Fruit fly (Drosophila melanogaster): ENCODE data around the gene CG17104.
A peak's percentile ranks its signal among the peaks of the same experiment; 100 is the strongest.

Gene CG17104

dm6 chr2L:10647720-10648349 is 29.2 kb upstream of the CG17104 start:
- TF ChIP-seq CG9948 (tag; optimal IDR thresholded peaks at IDR 0.05) (no peak), Snoo (tag; optimal IDR thresholded peaks at IDR 0.05) (no peak), CG32121 (GFP tag; IDR thresholded peaks at IDR 0.05) (no peak), CG10348 (GFP tag; IDR thresholded peaks at IDR 0.05) (no peak), CG8301 (tag; optimal IDR thresholded peaks at IDR 0.05) (no peak), Pif1B (GFP tag; optimal IDR thresholded peaks at IDR 0.05) (no peak), fd96Ca (GFP tag; IDR thresholded peaks at IDR 0.05) (no peak), rn (GFP tag; IDR thresholded peaks at IDR 0.05) (no peak), CG4496 (GFP tag; IDR thresholded peaks at IDR 0.05) (no peak), Pif1A (GFP tag; optimal IDR thresholded peaks at IDR 0.05) (no peak), D1 (tag; optimal IDR thresholded peaks at IDR 0.05) (no peak), CG8159 (tag; optimal IDR thresholded peaks at IDR 0.05) (no peak), CG15710 (tag; optimal IDR thresholded peaks at IDR 0.05) (no peak), CG17806 (tag; optimal IDR thresholded peaks at IDR 0.05) (no peak)

dm6 chr2L:10651313-10651712 is 25.7 kb upstream of the CG17104 start, which contains the start of gene dbf:
Gene dbf, plus strand, starts transcription at chr2L:10651613.
- TF ChIP-seq EcR (GFP tag; optimal IDR thresholded peaks at IDR 0.05) (no peak), Pif1B (GFP tag; optimal IDR thresholded peaks at IDR 0.05) (no peak), rn (GFP tag; IDR thresholded peaks at IDR 0.05) (no peak), CG9948 (tag; optimal IDR thresholded peaks at IDR 0.05) (no peak), CG34367 (tag; optimal IDR thresholded peaks at IDR 0.05) (no peak), CG14655 (GFP tag; optimal IDR thresholded peaks at IDR 0.05) (no peak), CG8301 (tag; optimal IDR thresholded peaks at IDR 0.05) (no peak), Ets98B (GFP tag; IDR thresholded peaks at IDR 0.05) (no peak), Snoo (tag; optimal IDR thresholded peaks at IDR 0.05) (no peak), CG12605 (GFP tag; IDR thresholded peaks at IDR 0.05) (no peak), D1 (tag; optimal IDR thresholded peaks at IDR 0.05) (no peak), Pif1A (GFP tag; optimal IDR thresholded peaks at IDR 0.05) (no peak), CG15710 (tag; optimal IDR thresholded peaks at IDR 0.05) (no peak)

- no peak for TF ChIP-seq CG14655 (GFP tag; optimal IDR thresholded peaks at IDR 0.05)
- TF ChIP-seq CG34367 (tag; optimal IDR thresholded peaks at IDR 0.05), result no peak
- TF ChIP-seq CG10348 (GFP tag; IDR thresholded peaks at IDR 0.05), result no peak
- TF ChIP-seq CG32121 (GFP tag; IDR thresholded peaks at IDR 0.05), result no peak
- TF ChIP-seq fd96Ca (GFP tag; IDR thresholded peaks at IDR 0.05), result no peak
- TF ChIP-seq EcR (GFP tag; optimal IDR thresholded peaks at IDR 0.05), result no peak
- TF ChIP-seq Pif1A (GFP tag; optimal IDR thresholded peaks at IDR 0.05), result no peak
- no peak for TF ChIP-seq CG8301 (tag; optimal IDR thresholded peaks at IDR 0.05)
- no peak for TF ChIP-seq CG12605 (GFP tag; IDR thresholded peaks at IDR 0.05)
- TF ChIP-seq Snoo (tag; optimal IDR thresholded peaks at IDR 0.05), result no peak
- no peak for TF ChIP-seq CG13204 (GFP tag; optimal IDR thresholded peaks at IDR 0.05)
- no peak for TF ChIP-seq Pif1B (GFP tag; optimal IDR thresholded peaks at IDR 0.05)
- TF ChIP-seq CG9948 (tag; optimal IDR thresholded peaks at IDR 0.05), result no peak
- TF ChIP-seq CG17806 (tag; optimal IDR thresholded peaks at IDR 0.05), result no peak
- TF ChIP-seq CG8159 (tag; optimal IDR thresholded peaks at IDR 0.05), result no peak
- no peak for TF ChIP-seq CG4496 (GFP tag; IDR thresholded peaks at IDR 0.05)
- no peak for TF ChIP-seq gl (tag; optimal IDR thresholded peaks at IDR 0.05)
- no peak for TF ChIP-seq CG15710 (tag; optimal IDR thresholded peaks at IDR 0.05)
These were observed 22.5 kb upstream of the CG17104 start for dm6 chr2L:10654520-10654919.

- no peak for TF ChIP-seq CG13204 (GFP tag; optimal IDR thresholded peaks at IDR 0.05)
- TF ChIP-seq CG32121 (GFP tag; IDR thresholded peaks at IDR 0.05), result no peak
- TF ChIP-seq gl (tag; optimal IDR thresholded peaks at IDR 0.05), result no peak
- no peak for TF ChIP-seq CG8159 (tag; optimal IDR thresholded peaks at IDR 0.05)
- TF ChIP-seq CG17806 (tag; optimal IDR thresholded peaks at IDR 0.05), result no peak
- no peak for TF ChIP-seq fd96Ca (GFP tag; IDR thresholded peaks at IDR 0.05)
- TF ChIP-seq CG8301 (tag; optimal IDR thresholded peaks at IDR 0.05), result no peak
- TF ChIP-seq rn (GFP tag; IDR thresholded peaks at IDR 0.05), result no peak
These were observed 19.0 kb upstream of the CG17104 start, which contains the start of gene CG45690 for dm6 chr2L:10657981-10658380. Gene CG45690, plus strand, starts transcription at chr2L:10658281.

dm6 chr2L:10661490-10662240 is 15.3 kb upstream of the CG17104 start, which contains the start of gene CG31871:
Gene CG31871, plus strand, starts transcription at chr2L:10662081.
- TF ChIP-seq CG4496 (GFP tag; IDR thresholded peaks at IDR 0.05), result peak; percentile 82
- TF ChIP-seq EcR (GFP tag; optimal IDR thresholded peaks at IDR 0.05), result no peak
- TF ChIP-seq Pif1A (GFP tag; optimal IDR thresholded peaks at IDR 0.05), result no peak
- peak; percentile 65 for TF ChIP-seq CG34367 (tag; optimal IDR thresholded peaks at IDR 0.05)
- peak; percentile 52; the same call in 1 of the 2 replicates for TF ChIP-seq CG10348 (GFP tag; IDR thresholded peaks at IDR 0.05)
- TF ChIP-seq fd96Ca (GFP tag; IDR thresholded peaks at IDR 0.05), result no peak
- peak; percentile 77 for TF ChIP-seq CG17806 (tag; optimal IDR thresholded peaks at IDR 0.05)
- peak; percentile 90 for TF ChIP-seq CG14655 (GFP tag; optimal IDR thresholded peaks at IDR 0.05)
- no peak for TF ChIP-seq gl (tag; optimal IDR thresholded peaks at IDR 0.05)
- peak; percentile 33 for TF ChIP-seq Pif1B (GFP tag; optimal IDR thresholded peaks at IDR 0.05)
- TF ChIP-seq Ets98B (GFP tag; IDR thresholded peaks at IDR 0.05), result peak; percentile 75
- no peak for TF ChIP-seq Snoo (tag; optimal IDR thresholded peaks at IDR 0.05)
- TF ChIP-seq CG13204 (GFP tag; optimal IDR thresholded peaks at IDR 0.05), result no peak
- peak; percentile 85 for TF ChIP-seq CG9948 (tag; optimal IDR thresholded peaks at IDR 0.05)
- TF ChIP-seq CG15710 (tag; optimal IDR thresholded peaks at IDR 0.05), result peak; percentile 55
- TF ChIP-seq CG32121 (GFP tag; IDR thresholded peaks at IDR 0.05), result peak; percentile 89
- TF ChIP-seq CG12605 (GFP tag; IDR thresholded peaks at IDR 0.05), result peak; percentile 83
- peak; percentile 70 for TF ChIP-seq rn (GFP tag; IDR thresholded peaks at IDR 0.05)
- TF ChIP-seq CG8301 (tag; optimal IDR thresholded peaks at IDR 0.05), result peak; percentile 90
- peak; percentile 76 for TF ChIP-seq CG8159 (tag; optimal IDR thresholded peaks at IDR 0.05)
- peak; percentile 73 for TF ChIP-seq D1 (tag; optimal IDR thresholded peaks at IDR 0.05)
